Worm (Caenorhabditis elegans): Measurements from ENCODE around the gene srw-1.
A peak's percentile ranks its signal among the peaks of the same experiment; 100 is the strongest.

srw-1 gene

ce11 chrV:15187083-15188057, 10.7 kb upstream of the srw-1 start, which contains the start of the genes cyn-7 and bath-36 (continued):
- TF ChIP-seq rbr-2 (tag; optimal IDR thresholded peaks at IDR 0.05) (peak; percentile 69), unc-62 (GFP tag; optimal IDR thresholded peaks at IDR 0.05 in 1 of 2) (no peak), unc-62 (tag; optimal IDR thresholded peaks at IDR 0.05) (no peak), madf-5 (GFP tag; IDR thresholded peaks at IDR 0.05) (no peak), cey-2 (tag; optimal IDR thresholded peaks at IDR 0.05; ENCODE audit: borderline replicate concordance, insufficient read depth) (no peak), fkh-10 (GFP tag; optimal IDR thresholded peaks at IDR 0.05) (peak; percentile 37), mxl-3 (GFP tag; optimal IDR thresholded peaks at IDR 0.05) (peak; percentile 78), ctbp-1 (GFP tag; IDR thresholded peaks at IDR 0.05) (no peak), duxl-1 (tag; optimal IDR thresholded peaks at IDR 0.05; ENCODE audit: poor library complexity) (peak; percentile 37), T20F7.1 (GFP tag; optimal IDR thresholded peaks at IDR 0.05) (peak; percentile 68), pqm-1 (tag; optimal IDR thresholded peaks at IDR 0.05) (peak; percentile 51), sdz-12 (GFP tag; optimal IDR thresholded peaks at IDR 0.05) (no peak), hlh-30 (tag; optimal IDR thresholded peaks at IDR 0.05; ENCODE audit: insufficient read depth) (peak; percentile 20), nhr-25 (tag; optimal IDR thresholded peaks at IDR 0.05; ENCODE audit: borderline replicate concordance, insufficient read depth) (peak; percentile 33), nhr-6 (tag; optimal IDR thresholded peaks at IDR 0.05) (peak; percentile 74), pha-4 (GFP tag; IDR thresholded peaks at IDR 0.05) (0 out of 2 replicates have a peak, but pooled peaks have one; percentile 37), pha-4 (tag; optimal IDR thresholded peaks at IDR 0.05) (peak; percentile 38), dmd-6 (GFP tag; IDR thresholded peaks at IDR 0.05) (peak; percentile 75), spr-1 (tag; optimal IDR thresholded peaks at IDR 0.05) (peak; percentile 22), zip-2 (tag; optimal IDR thresholded peaks at IDR 0.05) (peak; percentile 18), hlh-11 (tag; optimal IDR thresholded peaks at IDR 0.05) (peak; percentile 94), mes-2 (tag; optimal IDR thresholded peaks at IDR 0.05; ENCODE audit: poor library complexity, severe bottlenecking) (peak; percentile 75), nhr-28 (tag; optimal IDR thresholded peaks at IDR 0.05) (peak; percentile 97), lsy-2 (tag; optimal IDR thresholded peaks at IDR 0.05) (peak in 1 of 2 experiments; percentile 75), php-3 (GFP tag; IDR thresholded peaks at IDR 0.05) (0 out of 2 replicates have a peak, but pooled peaks have one; percentile 34), lin-1 (GFP tag; IDR thresholded peaks at IDR 0.05) (no peak), daf-16 (GFP tag; optimal IDR thresholded peaks at IDR 0.05) (peak; percentile 94 to 97), daf-16 (tag; optimal IDR thresholded peaks at IDR 0.05) (peak; percentile 99), Y75B8A.6 (GFP tag; IDR thresholded peaks at IDR 0.05) (no peak)

DNA sequence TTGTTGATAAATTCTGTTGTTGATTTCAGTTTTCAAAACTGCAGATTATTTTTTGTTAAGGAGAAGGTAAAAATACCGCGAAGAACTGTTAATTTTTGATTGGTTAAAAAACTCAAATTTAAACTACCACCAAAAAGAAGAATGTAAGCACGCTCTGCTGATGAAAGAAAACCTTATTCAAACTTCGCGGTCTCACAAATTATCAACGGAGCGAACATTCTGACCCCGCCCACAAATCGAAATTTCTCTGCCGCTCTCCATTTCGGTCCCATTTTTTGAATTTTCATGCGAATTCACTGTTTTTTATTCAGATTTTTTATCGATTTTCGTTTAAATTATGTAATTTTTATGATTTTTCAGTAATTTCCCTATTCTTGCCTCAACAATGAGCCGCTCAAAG, 8.5 kb upstream of the srw-1 start, which contains the start of gene cyn-3:
TSS of gene cyn-3 (plus strand) at position 361 of the 400 bp plus-strand sequence.
- TF ChIP-seq Y48G9A.11 (GFP tag; IDR thresholded peaks at IDR 0.05) (no peak), unc-39 (tag; optimal IDR thresholded peaks at IDR 0.05) (no peak), daf-8 (GFP tag; IDR thresholded peaks at IDR 0.05) (no peak), arid-1 (GFP tag; conservative IDR thresholded peaks at IDR 0.05) (peak; percentile 71), nhr-11 (tag; optimal IDR thresholded peaks at IDR 0.05) (peak; percentile 69), attf-4 (tag; optimal IDR thresholded peaks at IDR 0.05) (no peak), nhr-28 (tag; optimal IDR thresholded peaks at IDR 0.05) (peak; percentile 59), ceh-32 (tag; optimal IDR thresholded peaks at IDR 0.05; ENCODE audit: poor library complexity) (no peak), spr-1 (tag; optimal IDR thresholded peaks at IDR 0.05) (no peak), mdt-29 (GFP tag; IDR thresholded peaks at IDR 0.05) (0 out of 2 replicates have a peak, but pooled peaks have one; percentile 20), ctbp-1 (GFP tag; IDR thresholded peaks at IDR 0.05) (peak; percentile 67), egl-43 (GFP tag; IDR thresholded peaks at IDR 0.05) (no peak), T26A8.4 (GFP tag; IDR thresholded peaks at IDR 0.05) (peak; percentile 68), mes-2 (tag; optimal IDR thresholded peaks at IDR 0.05; ENCODE audit: poor library complexity, severe bottlenecking) (peak; percentile 92), unc-62 (GFP tag; optimal IDR thresholded peaks at IDR 0.05 in 1 of 2) (peak in 1 of 2 experiments; percentile 85), unc-62 (tag; optimal IDR thresholded peaks at IDR 0.05) (no peak), daf-16 (GFP tag; optimal IDR thresholded peaks at IDR 0.05) (peak in 1 of 2 experiments; percentile 35), daf-16 (tag; optimal IDR thresholded peaks at IDR 0.05) (peak; percentile 65), nhr-48 (tag; optimal IDR thresholded peaks at IDR 0.05) (peak; percentile 9), ztf-11 (tag; optimal IDR thresholded peaks at IDR 0.05) (no peak), hlh-30 (tag; optimal IDR thresholded peaks at IDR 0.05; ENCODE audit: insufficient read depth) (peak; percentile 79), mdl-1 (tag; optimal IDR thresholded peaks at IDR 0.05) (peak in 1 of 2 experiments; percentile 31), nhr-25 (tag; optimal IDR thresholded peaks at IDR 0.05; ENCODE audit: borderline replicate concordance, insufficient read depth) (peak; percentile 28), Y5F2A.4 (GFP tag; optimal IDR thresholded peaks at IDR 0.05) (no peak), rbr-2 (tag; optimal IDR thresholded peaks at IDR 0.05) (peak; percentile 81), zfp-3 (GFP tag; conservative IDR thresholded peaks at IDR 0.05) (no peak), nhr-102 (tag; optimal IDR thresholded peaks at IDR 0.05) (peak; percentile 41), zip-2 (tag; optimal IDR thresholded peaks at IDR 0.05) (no peak)

Measured in whole organism, L4 larva.